Worm (Caenorhabditis elegans) whole organism, L1 larva: ENCODE results near the gene srg-45.

Source experiments
- isw-1 ChIP-seq: fragments of 200-800 bp; sonication (Bioruptor generic); IDR thresholded peaks from 2 replicates; pipeline ENCODE4 v1.3.6; 2022; ENCODE audit warnings: missing genetic modification characterization, missing compliant biosample characterization
- mdl-1 ChIP-seq, 2 experiments: fragments of 150-350 bp; optimal IDR thresholded peaks; 2 replicates each; lab custom pipeline; 2014 to 2017; ENCODE audit warnings: missing biosample characterization in 2 of 2, missing genetic modification characterization in 2 of 2, inconsistent platforms in 1 of 2
- unc-62 ChIP-seq: fragments of 150-350 bp; optimal IDR thresholded peaks from 2 replicates; lab custom pipeline; 2014; ENCODE audit warnings: missing biosample characterization, missing genetic modification reagents, missing genetic modification characterization
- zag-1 ChIP-seq: fragments of 150-350 bp; optimal IDR thresholded peaks from 2 replicates; lab custom pipeline; 2014; ENCODE audit warnings: missing biosample characterization, missing genetic modification characterization

- TF ChIP-seq zag-1 (no peak), unc-62 (GFP tag; lab: Kevin White, UChicago) (no peak), isw-1 (no peak), mdl-1 (tag; optimal IDR thresholded peaks at IDR 0.05; lab: Kevin White, UChicago) (no peak)
Observed at ce11 chrV:12287667-12288066, 19.6 kb upstream of the srg-45 start.
